Fruit fly (Drosophila melanogaster) whole organism, embryonic: Measurements from ENCODE around the gene Elal.

Experiments
- Awh ChIP-seq: fragments of 200-800 bp; sonication (Bioruptor generic); IDR thresholded peaks from 2 replicates; pipeline ENCODE4, ENCODE4 v1.3.6; 2022; ENCODE audit warnings: missing biosample characterization, missing genetic modification characterization
- CG10274 ChIP-seq: fragments of 200-800 bp; sonication (Bioruptor generic); optimal IDR thresholded peaks from 3 replicates; lab custom pipeline; 2017; ENCODE audit warnings: missing biosample characterization, mild to moderate bottlenecking, missing genetic modification characterization
- CG11695 ChIP-seq: fragments of 200-800 bp; sonication (Bioruptor generic); IDR thresholded peaks from 3 replicates; pipeline ENCODE4 v1.3.6; 2022; ENCODE audit warnings: missing biosample characterization, missing genetic modification characterization
- CG1233 ChIP-seq: fragments of 200-800 bp; sonication (Bioruptor generic); optimal IDR thresholded peaks from 4 replicates; lab custom pipeline; 2018; ENCODE audit warnings: missing biosample characterization, mild to moderate bottlenecking, missing genetic modification characterization
- CG12769 ChIP-seq: fragments of 200-800 bp; sonication (Bioruptor generic); optimal IDR thresholded peaks from 2 replicates; lab custom pipeline; 2019; ENCODE audit warnings: missing biosample characterization, mild to moderate bottlenecking, missing genetic modification characterization, moderate library complexity
- CG14860 ChIP-seq: fragments of 200-800 bp; sonication (Bioruptor generic); IDR thresholded peaks from 3 replicates; pipeline ENCODE4 v1.3.6; 2022; ENCODE audit warnings: missing biosample characterization, missing genetic modification characterization; ENCODE audit not compliant: partially characterized antibody
- CG15514 ChIP-seq: fragments of 200-800 bp; sonication (Bioruptor generic); optimal IDR thresholded peaks from 3 replicates; lab custom pipeline; 2017; ENCODE audit warnings: missing biosample characterization, missing genetic modification characterization, mild to moderate bottlenecking, moderate library complexity, missing genetic modification reagents
- CG17328 ChIP-seq: fragments of 200-800 bp; sonication (Bioruptor generic); IDR thresholded peaks from 2 replicates; pipeline ENCODE4 v1.3.6; 2022; ENCODE audit warnings: missing biosample characterization, missing genetic modification characterization
- CG18476 ChIP-seq: fragments of 200-800 bp; sonication (Bioruptor generic); optimal IDR thresholded peaks from 2 replicates; lab custom pipeline; 2016; ENCODE audit warnings: missing biosample characterization, mild to moderate bottlenecking, missing genetic modification characterization
- CG18619 ChIP-seq: fragments of 200-800 bp; sonication (Bioruptor generic); optimal IDR thresholded peaks from 3 replicates; lab custom pipeline; 2017; ENCODE audit warnings: missing biosample characterization, mild to moderate bottlenecking, missing genetic modification characterization
- CG2120 ChIP-seq: fragments of 200-800 bp; sonication (Bioruptor generic); optimal IDR thresholded peaks from 3 replicates; lab custom pipeline; 2016; ENCODE audit warnings: missing biosample characterization, missing genetic modification characterization
- CG31441 ChIP-seq: fragments of 200-800 bp; sonication (Bioruptor generic); IDR thresholded peaks from 2 replicates; pipeline ENCODE4 v1.3.6; 2022; ENCODE audit warnings: missing biosample characterization, missing genetic modification characterization
- CG34422 ChIP-seq: fragments of 200-800 bp; sonication (Bioruptor generic); IDR thresholded peaks from 3 replicates; pipeline ENCODE4 v1.3.6; 2022; ENCODE audit warnings: missing biosample characterization, missing genetic modification characterization
- CG3726 ChIP-seq: fragments of 200-800 bp; sonication (Bioruptor generic); IDR thresholded peaks from 3 replicates; pipeline ENCODE4, ENCODE4 v1.3.6; 2022; ENCODE audit warnings: missing biosample characterization, missing genetic modification characterization
- CG3995 ChIP-seq: fragments of 200-800 bp; sonication (Bioruptor generic); optimal IDR thresholded peaks from 3 replicates; lab custom pipeline; 2016; ENCODE audit warnings: missing biosample characterization, missing genetic modification characterization
- CG4328 ChIP-seq: fragments of 200-800 bp; sonication (Bioruptor generic); optimal IDR thresholded peaks from 3 replicates; lab custom pipeline; 2017; ENCODE audit warnings: missing biosample characterization, missing genetic modification reagents, missing genetic modification characterization
- CG4617 ChIP-seq: fragments of 200-800 bp; sonication (Bioruptor generic); optimal IDR thresholded peaks from 3 replicates; lab custom pipeline; 2016; ENCODE audit warnings: missing biosample characterization, missing genetic modification characterization, borderline replicate concordance
- CG4854 ChIP-seq: fragments of 200-800 bp; sonication (Bioruptor generic); optimal IDR thresholded peaks from 2 replicates; lab custom pipeline; 2016; ENCODE audit warnings: missing biosample characterization, missing genetic modification characterization, inconsistent platforms
- CHES-1-like ChIP-seq: fragments of 200-800 bp; sonication (Bioruptor generic); optimal IDR thresholded peaks from 2 replicates; lab custom pipeline; 2016; ENCODE audit warnings: missing biosample characterization, missing genetic modification characterization
- Doc3 ChIP-seq: fragments of 200-800 bp; sonication (Bioruptor generic); IDR thresholded peaks from 3 replicates; pipeline ENCODE4 v1.3.6; 2022; ENCODE audit warnings: missing biosample characterization, missing genetic modification characterization; ENCODE audit not compliant: partially characterized antibody
- Ets97D ChIP-seq: fragments of 200-800 bp; sonication (Bioruptor generic); optimal IDR thresholded peaks from 3 replicates; lab custom pipeline; 2016; ENCODE audit warnings: missing biosample characterization, missing genetic modification characterization
- Hr51 ChIP-seq, 2 experiments: fragments of 200-800 bp; sonication (Bioruptor generic); optimal IDR thresholded peaks; 2 replicates in 1 of 2; 3 replicates in 1 of 2; lab custom pipeline; 2016 to 2018; ENCODE audit warnings: missing biosample characterization in 2 of 2, missing genetic modification characterization in 2 of 2, mild to moderate bottlenecking in 1 of 2, moderate library complexity in 1 of 2
- Hsf ChIP-seq: fragments of 200-800 bp; sonication (Bioruptor generic); optimal IDR thresholded peaks from 3 replicates; lab custom pipeline; 2016; ENCODE audit warnings: missing biosample characterization, missing genetic modification characterization
- Max ChIP-seq: fragments of 200-800 bp; sonication (Bioruptor generic); optimal IDR thresholded peaks from 2 replicates; lab custom pipeline; 2016; ENCODE audit warnings: missing biosample characterization, mild to moderate bottlenecking, missing genetic modification characterization
- Meics ChIP-seq: fragments of 200-800 bp; sonication (Bioruptor generic); optimal IDR thresholded peaks from 2 replicates; lab custom pipeline; 2017; ENCODE audit warnings: missing biosample characterization, mild to moderate bottlenecking, missing genetic modification characterization
- Mrtf ChIP-seq: fragments of 200-800 bp; sonication (Bioruptor generic); IDR thresholded peaks from 3 replicates; pipeline ENCODE4 v1.3.6; 2022; ENCODE audit warnings: missing biosample characterization, missing genetic modification characterization
- NC2α ChIP-seq: fragments of 200-800 bp; sonication (Bioruptor generic); optimal IDR thresholded peaks from 2 replicates; lab custom pipeline; 2016; ENCODE audit warnings: missing biosample characterization, missing genetic modification characterization
- NfI ChIP-seq: fragments of 200-800 bp; sonication (Bioruptor generic); optimal IDR thresholded peaks from 3 replicates; lab custom pipeline; 2018; ENCODE audit warnings: missing biosample characterization, mild to moderate bottlenecking, missing genetic modification characterization, moderate library complexity
- Rx ChIP-seq: fragments of 200-800 bp; sonication (Bioruptor generic); IDR thresholded peaks from 2 replicates; pipeline ENCODE4 v1.3.6; 2022; ENCODE audit warnings: missing biosample characterization, missing genetic modification characterization
- Scr ChIP-seq: fragments of 200-800 bp; sonication (Bioruptor generic); IDR thresholded peaks from 2 replicates; pipeline ENCODE4 v1.3.6; 2022; ENCODE audit warnings: missing biosample characterization, missing genetic modification characterization; ENCODE audit not compliant: partially characterized antibody
- amos ChIP-seq: fragments of 200-800 bp; sonication (Bioruptor generic); IDR thresholded peaks from 2 replicates; pipeline ENCODE4 v1.3.6; 2022; ENCODE audit warnings: missing biosample characterization, missing genetic modification characterization; ENCODE audit not compliant: partially characterized antibody
- bab2 ChIP-seq: fragments of 200-800 bp; sonication (Bioruptor generic); optimal IDR thresholded peaks from 2 replicates; lab custom pipeline; 2016; ENCODE audit warnings: missing biosample characterization, missing genetic modification characterization
- cato ChIP-seq: fragments of 200-800 bp; sonication (Bioruptor generic); optimal IDR thresholded peaks from 2 replicates; lab custom pipeline; 2016; ENCODE audit warnings: missing biosample characterization, missing genetic modification characterization, borderline replicate concordance
- cg ChIP-seq: fragments of 200-800 bp; sonication (Bioruptor generic); optimal IDR thresholded peaks from 3 replicates; lab custom pipeline; 2019; ENCODE audit warnings: missing biosample characterization, mild to moderate bottlenecking, missing genetic modification characterization, moderate library complexity
- cwo ChIP-seq: fragments of 200-800 bp; sonication (Bioruptor generic); optimal IDR thresholded peaks from 3 replicates; lab custom pipeline; 2017; ENCODE audit warnings: missing biosample characterization, missing genetic modification characterization, mild to moderate bottlenecking, moderate library complexity, missing genetic modification reagents
- hb ChIP-seq: fragments of 200-800 bp; sonication (Bioruptor generic); IDR thresholded peaks from 3 replicates; pipeline ENCODE4 v1.3.6; 2022; ENCODE audit warnings: missing biosample characterization, missing genetic modification characterization; ENCODE audit not compliant: partially characterized antibody
- her ChIP-seq: fragments of 200-800 bp; sonication (Bioruptor generic); optimal IDR thresholded peaks from 2 replicates; lab custom pipeline; 2016; ENCODE audit warnings: missing biosample characterization, missing genetic modification characterization
- ind ChIP-seq: fragments of 200-800 bp; sonication (Bioruptor generic); optimal IDR thresholded peaks from 3 replicates; lab custom pipeline; 2016; ENCODE audit warnings: missing biosample characterization, missing genetic modification characterization
- luna ChIP-seq: fragments of 200-800 bp; sonication (Bioruptor generic); optimal IDR thresholded peaks from 2 replicates; lab custom pipeline; 2016; ENCODE audit warnings: missing biosample characterization, missing genetic modification characterization
- mld ChIP-seq: fragments of 200-800 bp; sonication (Bioruptor generic); IDR thresholded peaks from 3 replicates; pipeline ENCODE4 v1.3.6; 2022; ENCODE audit warnings: missing biosample characterization, missing genetic modification characterization; ENCODE audit not compliant: partially characterized antibody
- otp ChIP-seq: fragments of 200-800 bp; sonication (Bioruptor generic); IDR thresholded peaks from 3 replicates; pipeline ENCODE4, ENCODE4 v1.3.6; 2022; ENCODE audit warnings: missing biosample characterization, missing genetic modification characterization
- psq ChIP-seq: fragments of 200-800 bp; sonication (Bioruptor generic); optimal IDR thresholded peaks from 2 replicates; lab custom pipeline; 2017; ENCODE audit warnings: missing biosample characterization, missing genetic modification characterization
- pzg ChIP-seq: fragments of 200-800 bp; sonication (Bioruptor generic); optimal IDR thresholded peaks from 3 replicates; lab custom pipeline; 2018; ENCODE audit warnings: missing biosample characterization, mild to moderate bottlenecking, missing genetic modification characterization, moderate library complexity
- run ChIP-seq: fragments of 200-800 bp; sonication (Bioruptor generic); optimal IDR thresholded peaks from 3 replicates; lab custom pipeline; 2018; ENCODE audit warnings: missing biosample characterization, mild to moderate bottlenecking, missing genetic modification characterization
- shn ChIP-seq: fragments of 200-800 bp; sonication (Bioruptor generic); optimal IDR thresholded peaks from 3 replicates; lab custom pipeline; 2016; ENCODE audit warnings: missing biosample characterization, missing genetic modification characterization
- tio ChIP-seq: fragments of 200-800 bp; sonication (Bioruptor generic); optimal IDR thresholded peaks from 2 replicates; lab custom pipeline; 2017; ENCODE audit warnings: missing biosample characterization, missing genetic modification characterization, inconsistent platforms
- tx ChIP-seq: fragments of 200-800 bp; sonication (Bioruptor generic); optimal IDR thresholded peaks from 2 replicates; lab custom pipeline; 2016; ENCODE audit warnings: missing biosample characterization, missing genetic modification characterization
- unc-4 ChIP-seq: fragments of 200-800 bp; sonication (Bioruptor generic); IDR thresholded peaks from 2 replicates; pipeline ENCODE4 v1.3.6; 2022; ENCODE audit warnings: missing biosample characterization, missing genetic modification characterization; ENCODE audit not compliant: partially characterized antibody
- vvl ChIP-seq: fragments of 200-800 bp; sonication (Bioruptor generic); IDR thresholded peaks from 2 replicates; pipeline ENCODE4 v1.3.6; 2022; ENCODE audit warnings: missing biosample characterization, missing genetic modification characterization

The Elal gene

DNA sequence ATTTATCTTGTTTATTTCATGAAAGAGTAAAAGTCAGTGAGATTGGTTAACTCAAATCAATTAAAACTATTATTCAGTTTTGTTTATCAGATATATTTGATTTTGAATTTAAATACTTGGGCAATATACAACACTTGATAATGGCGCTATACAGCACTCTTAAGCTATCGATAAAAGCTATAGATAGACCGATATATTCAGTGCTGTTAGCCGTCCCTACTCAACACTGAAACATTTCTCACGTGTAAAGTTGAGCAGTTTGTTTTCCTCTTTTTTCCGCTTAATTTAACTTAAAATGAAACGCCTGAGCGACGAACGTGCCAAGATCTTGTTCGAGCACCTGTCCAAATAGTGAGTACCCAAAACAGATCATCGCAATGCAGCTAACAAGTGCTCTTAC, 14.7 kb upstream of the Elal start, which contains the start of gene CG7006 (continued):
- TF ChIP-seq unc-4 (GFP tag; lab: Robert Waterston, UW): peak; percentile 73
- peak; percentile 88 for TF ChIP-seq vvl (GFP tag; lab: Robert Waterston, UW)
- peak; percentile 74 for TF ChIP-seq Hsf
- peak; percentile 16 for TF ChIP-seq luna (GFP tag; lab: Kevin White, UChicago)
- TF ChIP-seq cwo (GFP tag; lab: Kevin White, UChicago): peak; percentile 70
- TF ChIP-seq CG11695 (GFP tag; lab: Robert Waterston, UW): no peak
- TF ChIP-seq amos (GFP tag; lab: Robert Waterston, UW): peak; percentile 85
- peak; percentile 75 for TF ChIP-seq CHES-1-like (GFP tag; lab: Kevin White, UChicago)
- TF ChIP-seq CG17328: peak; percentile 14; the same call in 1 of the 2 replicates
- no peak for TF ChIP-seq run (tag; lab: Kevin White, UChicago)
- TF ChIP-seq CG15514 (GFP tag; lab: Kevin White, UChicago): peak; percentile 62
- peak; percentile 90 for TF ChIP-seq Ets97D (GFP tag; lab: Kevin White, UChicago)
- TF ChIP-seq shn (GFP tag; lab: Kevin White, UChicago): peak; percentile 82
- TF ChIP-seq CG2120 (GFP tag; lab: Kevin White, UChicago): peak; percentile 94
- peak; percentile 61 for TF ChIP-seq CG14860 (GFP tag; lab: Robert Waterston, UW)
- peak; percentile 75 for TF ChIP-seq tx (GFP tag; lab: Kevin White, UChicago)
- peak; percentile 32; the same call in 1 of the 2 replicates for TF ChIP-seq Rx (GFP tag; lab: Robert Waterston, UW)
- TF ChIP-seq CG18619 (GFP tag; lab: Kevin White, UChicago): peak; percentile 8
- peak; percentile 8 for TF ChIP-seq psq (GFP tag; lab: Kevin White, UChicago)
- no peak for TF ChIP-seq Mrtf (GFP tag; lab: Robert Waterston, UW)
- peak; percentile 87 for TF ChIP-seq CG12769
- peak; percentile 77 for TF ChIP-seq NfI (GFP tag; lab: Kevin White, UChicago)
- TF ChIP-seq CG3995 (GFP tag; lab: Kevin White, UChicago): peak; percentile 56
- 0 out of 3 replicates have a peak, but pooled peaks have one; percentile 18 for TF ChIP-seq otp (GFP tag; lab: Robert Waterston, UW)
- no peak for TF ChIP-seq tio (GFP tag; lab: Kevin White, UChicago)
- TF ChIP-seq hb (GFP tag; lab: Robert Waterston, UW): peak; percentile 43; the same call in 1 of the 3 replicates
- peak; percentile 48 for TF ChIP-seq CG18476 (GFP tag; lab: Kevin White, UChicago)
- TF ChIP-seq NC2α (GFP tag; lab: Kevin White, UChicago): no peak
- peak; percentile 78 for TF ChIP-seq ind
- TF ChIP-seq Doc3 (GFP tag; lab: Robert Waterston, UW): peak; percentile 47; the same call in 1 of the 3 replicates
- peak; percentile 94 for TF ChIP-seq pzg
- peak; percentile 75 for TF ChIP-seq Scr (GFP tag; lab: Robert Waterston, UW)
- peak; percentile 65 for TF ChIP-seq CG4854 (GFP tag; lab: Kevin White, UChicago)
- no peak for TF ChIP-seq CG10274
- TF ChIP-seq bab2 (GFP tag; lab: Kevin White, UChicago): peak; percentile 80
- peak in 1 of 2 experiments; percentile 73 for TF ChIP-seq Hr51 (GFP tag; optimal IDR thresholded peaks at IDR 0.05; lab: Kevin White, UChicago)
- TF ChIP-seq CG34422 (GFP tag; lab: Robert Waterston, UW): peak; percentile 49
- TF ChIP-seq CG31441 (GFP tag; lab: Robert Waterston, UW): no peak; the same call in 1 of the 2 replicates
- peak; percentile 50; the same call in 1 of the 3 replicates for TF ChIP-seq mld (GFP tag; lab: Robert Waterston, UW)
- no peak for TF ChIP-seq Awh (GFP tag; lab: Robert Waterston, UW)
- peak; percentile 75 for TF ChIP-seq her (GFP tag; lab: Kevin White, UChicago)
- peak; percentile 88 for TF ChIP-seq Max
- peak; percentile 54 for TF ChIP-seq Meics (GFP tag; lab: Kevin White, UChicago)
- TF ChIP-seq CG4617 (GFP tag; lab: Kevin White, UChicago): peak; percentile 79
- TF ChIP-seq CG3726 (GFP tag; lab: Robert Waterston, UW): no peak
- TF ChIP-seq cato (GFP tag; lab: Kevin White, UChicago): peak; percentile 43
- TF ChIP-seq CG4328 (GFP tag; lab: Kevin White, UChicago): peak; percentile 46
- no peak for TF ChIP-seq cg (GFP tag; lab: Kevin White, UChicago)
- TF ChIP-seq CG1233 (GFP tag; lab: Kevin White, UChicago): peak; percentile 30
